Fruit fly (Drosophila melanogaster) whole organism, prepupa: ENCODE data around the gene Unr.

ENCODE experiments used
- Blimp-1 ChIP-seq: fragments of 200-800 bp; sonication (Bioruptor generic); optimal IDR thresholded peaks from 3 replicates; lab custom pipeline; 2017; ENCODE audit warnings: missing biosample characterization, missing genetic modification characterization, mild to moderate bottlenecking, moderate library complexity, missing genetic modification reagents
- CG10669 ChIP-seq: fragments of 200-800 bp; sonication (Bioruptor generic); optimal IDR thresholded peaks from 3 replicates; lab custom pipeline; 2018; ENCODE audit warnings: missing biosample characterization, mild to moderate bottlenecking, missing genetic modification characterization, moderate library complexity
- CG11294 ChIP-seq: fragments of 200-800 bp; sonication (Bioruptor generic); IDR thresholded peaks from 2 replicates; pipeline ENCODE4 v1.3.6; 2022; ENCODE audit warnings: missing biosample characterization, missing genetic modification characterization
- CG11762 ChIP-seq: fragments of 200-800 bp; sonication (Bioruptor generic); optimal IDR thresholded peaks from 3 replicates; lab custom pipeline; 2016; ENCODE audit warnings: missing biosample characterization, missing genetic modification characterization; ENCODE audit not compliant: insufficient read depth
- CG11902 ChIP-seq: fragments of 200-800 bp; sonication (Bioruptor generic); optimal IDR thresholded peaks from 3 replicates; lab custom pipeline; 2016; ENCODE audit warnings: missing biosample characterization, missing genetic modification characterization
- CG15336 ChIP-seq: fragments of 200-800 bp; sonication (Bioruptor generic); IDR thresholded peaks from 2 replicates; pipeline ENCODE4 v1.3.6; 2022; ENCODE audit warnings: missing biosample characterization, missing genetic modification characterization
- CG3032 ChIP-seq: fragments of 200-800 bp; optimal IDR thresholded peaks from 2 replicates; lab custom pipeline; 2019; ENCODE audit warnings: missing biosample characterization, mild to moderate bottlenecking, missing genetic modification characterization, moderate library complexity
- CG34406 ChIP-seq: fragments of 200-800 bp; sonication (Bioruptor generic); optimal IDR thresholded peaks from 3 replicates; lab custom pipeline; 2016; ENCODE audit warnings: missing biosample characterization, missing genetic modification characterization
- CG3919 ChIP-seq: fragments of 200-800 bp; sonication (Bioruptor generic); optimal IDR thresholded peaks from 3 replicates; lab custom pipeline; 2016; ENCODE audit warnings: missing biosample characterization, missing genetic modification characterization
- CG4318 ChIP-seq: fragments of 200-800 bp; sonication (Bioruptor generic); optimal IDR thresholded peaks from 3 replicates; lab custom pipeline; 2017; ENCODE audit warnings: missing biosample characterization, mild to moderate bottlenecking, missing genetic modification characterization
- CG6163 ChIP-seq: fragments of 200-800 bp; sonication (Bioruptor generic); IDR thresholded peaks from 3 replicates; pipeline ENCODE4 v1.3.6; 2022; ENCODE audit warnings: missing biosample characterization, missing genetic modification characterization
- CG6792 ChIP-seq: fragments of 200-800 bp; sonication (Bioruptor generic); optimal IDR thresholded peaks from 3 replicates; lab custom pipeline; 2016; ENCODE audit warnings: missing biosample characterization, missing genetic modification characterization
- CG6808 ChIP-seq: fragments of 200-800 bp; sonication (Bioruptor generic); optimal IDR thresholded peaks from 3 replicates; lab custom pipeline; 2017; ENCODE audit warnings: missing biosample characterization, missing genetic modification characterization, mild to moderate bottlenecking, moderate library complexity, missing genetic modification reagents
- CG6854 ChIP-seq: fragments of 200-800 bp; sonication (Bioruptor generic); optimal IDR thresholded peaks from 2 replicates; lab custom pipeline; 2017; ENCODE audit warnings: missing biosample characterization, mild to moderate bottlenecking, missing genetic modification characterization
- CG8119 ChIP-seq: fragments of 200-800 bp; sonication (Bioruptor generic); IDR thresholded peaks from 3 replicates; pipeline ENCODE4 v1.3.6; 2022; ENCODE audit warnings: missing biosample characterization, missing genetic modification characterization
- CG8632 ChIP-seq: fragments of 200-800 bp; sonication (Bioruptor generic); optimal IDR thresholded peaks from 3 replicates; lab custom pipeline; 2016; ENCODE audit warnings: missing biosample characterization, missing genetic modification characterization
- CG9139 ChIP-seq: fragments of 200-800 bp; sonication (Bioruptor generic); optimal IDR thresholded peaks from 3 replicates; lab custom pipeline; 2017; ENCODE audit warnings: missing biosample characterization, mild to moderate bottlenecking, missing genetic modification characterization
- Eip78C ChIP-seq: fragments of 200-800 bp; sonication (Bioruptor generic); peaks from one replicate; lab custom pipeline; 2016; ENCODE audit warnings: missing biosample characterization, missing genetic modification characterization
- Eip93F ChIP-seq: fragments of 200-800 bp; sonication (Bioruptor generic); optimal IDR thresholded peaks from 2 replicates; lab custom pipeline; 2016; ENCODE audit warnings: missing biosample characterization, mild to moderate bottlenecking, missing genetic modification characterization
- Ets96B ChIP-seq: fragments of 200-800 bp; optimal IDR thresholded peaks from 2 replicates; lab custom pipeline; 2019; ENCODE audit warnings: missing biosample characterization, mild to moderate bottlenecking, missing genetic modification characterization, moderate library complexity
- Gug ChIP-seq: fragments of 200-800 bp; sonication (Bioruptor generic); IDR thresholded peaks from 2 replicates; pipeline ENCODE4 v1.3.6; 2022; ENCODE audit warnings: missing biosample characterization, missing genetic modification characterization
- Hr38 ChIP-seq: sonication (Bioruptor generic); optimal IDR thresholded peaks from 2 replicates; lab custom pipeline; 2016; ENCODE audit warnings: missing biosample characterization, missing genetic modification characterization
- Hr4 ChIP-seq: fragments of 200-800 bp; sonication (Bioruptor generic); optimal IDR thresholded peaks from 3 replicates; lab custom pipeline; 2016; ENCODE audit warnings: missing biosample characterization, missing genetic modification characterization
- OdsH ChIP-seq: fragments of 200-800 bp; sonication (Bioruptor generic); optimal IDR thresholded peaks from 3 replicates; lab custom pipeline; 2016; ENCODE audit warnings: missing biosample characterization, missing genetic modification characterization
- Sox102F ChIP-seq: fragments of 200-800 bp; sonication (Bioruptor generic); optimal IDR thresholded peaks from 2 replicates; lab custom pipeline; 2016; ENCODE audit warnings: missing biosample characterization, mild to moderate bottlenecking, missing genetic modification characterization
- achi ChIP-seq: fragments of 200-800 bp; sonication (Bioruptor generic); optimal IDR thresholded peaks from 3 replicates; lab custom pipeline; 2016; ENCODE audit warnings: missing biosample characterization, missing genetic modification characterization
- fd59A ChIP-seq: fragments of 200-800 bp; sonication (Bioruptor generic); optimal IDR thresholded peaks from 2 replicates; lab custom pipeline; 2017; ENCODE audit warnings: missing biosample characterization, mild to moderate bottlenecking, missing genetic modification characterization, missing genetic modification reagents
- fd85E ChIP-seq: fragments of 200-800 bp; sonication (Bioruptor generic); optimal IDR thresholded peaks from 3 replicates; lab custom pipeline; 2016; ENCODE audit warnings: missing biosample characterization, missing genetic modification characterization
- fkh ChIP-seq: fragments of 200-800 bp; sonication (Bioruptor generic); optimal IDR thresholded peaks from 3 replicates; lab custom pipeline; 2017; ENCODE audit warnings: missing biosample characterization, mild to moderate bottlenecking, missing genetic modification characterization, moderate library complexity
- lz ChIP-seq: fragments of 200-800 bp; sonication (Bioruptor generic); optimal IDR thresholded peaks from 3 replicates; lab custom pipeline; 2016; ENCODE audit warnings: missing biosample characterization, missing genetic modification characterization
- pdm3 ChIP-seq: fragments of 200-800 bp; sonication (Bioruptor generic); optimal IDR thresholded peaks from 3 replicates; lab custom pipeline; 2016; ENCODE audit warnings: missing biosample characterization, missing genetic modification characterization
- salr ChIP-seq, 2 experiments: fragments of 200-800 bp; sonication (Bioruptor generic); optimal IDR thresholded peaks; 3 replicates each; lab custom pipeline; 2016 to 2018; ENCODE audit warnings: missing biosample characterization in 2 of 2, missing genetic modification characterization in 2 of 2, mild to moderate bottlenecking in 1 of 2
- spab ChIP-seq: fragments of 200-800 bp; sonication (Bioruptor generic); optimal IDR thresholded peaks from 2 replicates; lab custom pipeline; 2017; ENCODE audit warnings: missing biosample characterization, mild to moderate bottlenecking, missing genetic modification characterization, missing genetic modification reagents
- svp ChIP-seq: fragments of 200-800 bp; sonication (Bioruptor generic); peaks from one replicate; lab custom pipeline; 2016; ENCODE audit warnings: missing biosample characterization, missing genetic modification characterization

Unr gene

DNA sequence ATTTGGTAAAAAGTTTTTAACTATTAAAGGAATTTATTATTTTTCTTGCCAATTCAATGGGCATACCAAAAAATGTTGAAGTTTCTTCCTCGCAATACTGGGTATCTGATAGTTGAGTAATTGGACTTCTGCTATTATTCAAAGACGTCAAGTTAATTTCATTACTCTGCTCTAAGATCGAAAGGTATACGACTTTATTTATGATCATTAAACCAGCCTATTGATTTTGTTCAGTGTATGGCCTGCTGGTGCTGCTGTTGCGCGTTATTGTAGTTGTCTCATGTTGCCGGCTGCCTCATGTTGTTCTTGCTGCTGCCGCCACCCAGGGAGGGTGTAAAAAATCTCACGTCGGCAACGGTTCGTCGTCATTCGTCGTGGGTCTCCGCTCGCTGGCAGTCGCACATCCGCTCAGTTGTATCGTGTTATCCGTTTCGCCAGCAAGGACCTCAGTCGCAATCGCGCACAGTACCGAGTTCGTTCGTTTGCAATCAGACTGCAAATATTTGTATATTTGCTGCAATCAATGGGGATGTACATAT lies 46.5 kb downstream of the Unr start, which contains the start of gene CG7120 (continued):
- TF ChIP-seq CG8119 (GFP tag; lab: Robert Waterston, UW) = 0 out of 3 replicates have a peak, but pooled peaks have one; percentile 16
- peak; percentile 51; the same call in 1 of the 2 replicates for TF ChIP-seq CG15336
- peak; percentile 16 for TF ChIP-seq CG3032 (tag; lab: Kevin White, UChicago)
- no peak for TF ChIP-seq Gug (GFP tag; lab: Robert Waterston, UW)
- peak; percentile 51 for TF ChIP-seq OdsH
- TF ChIP-seq fd85E (GFP tag; lab: Kevin White, UChicago) = no peak
- peak; percentile 75 for TF ChIP-seq svp
- TF ChIP-seq salr (GFP tag; optimal IDR thresholded peaks at IDR 0.05; lab: Kevin White, UChicago) = peak in 1 of 2 experiments; percentile 46
- TF ChIP-seq Sox102F (GFP tag; lab: Kevin White, UChicago) = no peak
- no peak for TF ChIP-seq CG9139 (GFP tag; lab: Kevin White, UChicago)
- TF ChIP-seq achi (GFP tag; lab: Kevin White, UChicago) = no peak
- TF ChIP-seq CG6792 (GFP tag; lab: Kevin White, UChicago) = no peak
- peak; percentile 19 for TF ChIP-seq CG34406
- TF ChIP-seq Hr38 = no peak
- no peak for TF ChIP-seq CG6854 (GFP tag; lab: Kevin White, UChicago)
- no peak for TF ChIP-seq CG11902 (GFP tag; lab: Kevin White, UChicago)
- TF ChIP-seq fkh (GFP tag; lab: Kevin White, UChicago) = no peak
- TF ChIP-seq CG11762 (GFP tag; lab: Kevin White, UChicago) = peak; percentile 11
- TF ChIP-seq fd59A (GFP tag; lab: Kevin White, UChicago) = no peak
- no peak for TF ChIP-seq CG6808
- TF ChIP-seq, all 60 proteins: peak for 32

DNA sequence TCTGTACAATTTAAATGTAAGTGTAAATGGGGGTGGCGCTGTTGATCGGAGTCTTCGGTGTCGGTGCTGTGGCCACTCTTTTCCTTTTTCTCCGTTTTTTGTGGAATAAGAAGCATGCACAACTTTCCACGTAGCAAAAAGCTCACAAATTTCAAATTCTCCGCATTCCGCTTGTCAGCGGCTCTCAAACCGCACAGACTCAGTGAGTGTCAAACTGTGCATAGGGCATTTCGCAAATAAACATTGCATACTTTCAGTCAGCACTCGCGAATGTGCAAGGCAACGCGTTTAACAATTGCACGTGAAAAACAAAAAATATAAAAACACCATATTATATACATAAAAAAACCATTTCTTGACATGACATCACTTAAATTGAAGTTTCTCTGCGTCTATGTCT lies 47.2 kb downstream of the Unr start:
- no peak for TF ChIP-seq CG8632 (GFP tag; lab: Kevin White, UChicago)
- no peak for TF ChIP-seq Gug (GFP tag; lab: Robert Waterston, UW)
- peak; percentile 33 for TF ChIP-seq Eip78C (GFP tag; lab: Kevin White, UChicago)

DNA sequence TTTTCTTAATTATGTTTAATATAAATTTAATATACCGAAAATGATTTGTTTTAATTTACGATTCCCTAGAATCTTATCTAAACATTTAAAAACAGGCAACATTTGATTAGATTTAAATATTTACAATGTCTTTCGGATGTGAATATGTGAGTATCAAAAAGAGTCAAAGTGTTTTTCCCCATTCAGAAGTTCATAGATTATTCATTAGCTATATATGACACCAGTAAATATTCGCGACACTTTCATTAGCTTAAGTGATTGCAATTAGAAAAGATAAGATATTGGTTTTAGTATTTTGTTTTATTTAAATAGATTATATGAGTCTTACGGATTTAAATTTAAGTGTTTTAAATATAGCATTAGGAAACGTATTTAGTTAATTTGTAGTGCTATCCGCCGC lies 48.0 kb downstream of the Unr start:
- TF ChIP-seq Eip93F (GFP tag; lab: Kevin White, UChicago) = no peak
- TF ChIP-seq spab (GFP tag; lab: Kevin White, UChicago) = no peak
- TF ChIP-seq Hr38 = no peak
- no peak for TF ChIP-seq Gug (GFP tag; lab: Robert Waterston, UW)
- TF ChIP-seq CG6163 (GFP tag; lab: Robert Waterston, UW) = no peak
- TF ChIP-seq CG34406 = no peak
- no peak for TF ChIP-seq CG6808
- no peak for TF ChIP-seq Blimp-1 (GFP tag; lab: Kevin White, UChicago)
- TF ChIP-seq fkh (GFP tag; lab: Kevin White, UChicago) = no peak
- no peak for TF ChIP-seq Hr4 (GFP tag; lab: Kevin White, UChicago)
- TF ChIP-seq pdm3 = no peak
- no peak for TF ChIP-seq CG4318
- TF ChIP-seq Ets96B (tag; lab: Kevin White, UChicago) = no peak
- TF ChIP-seq Sox102F (GFP tag; lab: Kevin White, UChicago) = no peak
- TF ChIP-seq CG8632 (GFP tag; lab: Kevin White, UChicago) = no peak
- no peak for TF ChIP-seq CG3919 (GFP tag; lab: Kevin White, UChicago)
- TF ChIP-seq, all 60 proteins: peak for 0

DNA sequence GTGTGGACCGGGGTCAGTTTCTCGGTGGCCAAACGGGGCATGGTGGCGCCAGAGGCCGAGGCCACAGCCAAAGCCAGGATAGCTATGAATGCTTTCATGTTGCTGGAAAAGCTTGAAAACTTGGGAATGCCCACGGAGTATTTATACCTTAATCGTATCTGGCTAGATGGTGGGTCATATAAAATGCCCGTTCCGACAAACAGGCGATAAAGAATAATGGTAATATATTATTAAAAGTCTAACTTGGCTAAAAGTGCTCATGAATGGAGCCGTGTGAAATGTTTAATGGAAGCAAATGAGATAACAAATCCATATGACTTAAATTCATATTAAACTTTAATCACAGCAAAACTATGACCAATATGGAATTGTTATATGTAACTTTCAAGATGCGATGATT lies 48.6 kb downstream of the Unr start, which contains the start of gene Jon66Cii:
Gene Jon66Cii, minus strand, starts transcription at position 101 of the 400 bp plus-strand sequence.
- no peak for TF ChIP-seq CG6808
- TF ChIP-seq CG9139 (GFP tag; lab: Kevin White, UChicago) = no peak
- TF ChIP-seq CG11902 (GFP tag; lab: Kevin White, UChicago) = no peak
- TF ChIP-seq spab (GFP tag; lab: Kevin White, UChicago) = no peak
- no peak for TF ChIP-seq CG34406

DNA sequence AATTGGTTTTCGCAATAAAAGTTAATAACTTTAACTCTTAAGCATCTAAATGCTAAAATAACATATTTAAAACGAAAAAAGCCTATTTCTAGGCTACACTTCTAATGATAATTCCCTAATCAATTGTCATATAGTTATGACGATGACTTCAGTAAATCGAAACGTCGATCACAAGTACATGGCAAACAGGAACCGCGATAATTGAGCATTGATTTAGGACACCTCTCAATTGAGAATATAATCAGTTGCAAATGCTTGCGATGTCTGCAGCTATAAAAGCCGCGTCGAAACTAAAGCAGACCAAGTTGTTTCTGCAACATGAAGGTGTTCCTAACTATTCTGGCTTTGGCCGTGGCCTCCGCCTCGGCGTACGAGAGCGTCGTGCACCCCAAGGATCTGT lies 50.9 kb downstream of the Unr start, which contains the start of gene Jon66Ci:
Gene Jon66Ci, plus strand, starts transcription at position 301 of the 400 bp plus-strand sequence.
- TF ChIP-seq CG3032 (tag; lab: Kevin White, UChicago) (no peak), CG11294 (no peak), achi (GFP tag; lab: Kevin White, UChicago) (no peak), CG10669 (GFP tag; lab: Kevin White, UChicago) (no peak), lz (GFP tag; lab: Kevin White, UChicago) (no peak)
- TF ChIP-seq, all 60 proteins: peak for 0
